Worm (Caenorhabditis elegans): ENCODE measurements around the gene F59B10.5.
A peak's percentile ranks its signal among the peaks of the same experiment; 100 is the strongest.
"Not testable (repeated sequence)": the region's sequence is repeated elsewhere in the genome, so short reads cannot be mapped to it uniquely, and the experiment has no call there.

F59B10.5 gene

ce11 chrII:10509746-10510145 lies 13.7 kb downstream of the F59B10.5 start, which contains the start of gene F59B10.2:
Gene F59B10.2, minus strand, starts transcription at chrII:10509846.
- TF ChIP-seq flt-1 (GFP tag; IDR thresholded peaks at IDR 0.05), result no peak
- TF ChIP-seq ref-1 (GFP tag; conservative IDR thresholded peaks at IDR 0.05), result no peak
- TF ChIP-seq cog-1 (tag; optimal IDR thresholded peaks at IDR 0.05), result no peak
- no peak for TF ChIP-seq ztf-29 (GFP tag; IDR thresholded peaks at IDR 0.05)
- TF ChIP-seq T22C8.4 (GFP tag; IDR thresholded peaks at IDR 0.05), result no peak
- no peak for TF ChIP-seq med-1 (GFP tag; optimal IDR thresholded peaks at IDR 0.05; ENCODE audit: insufficient read depth)
- no peak for TF ChIP-seq tab-1 (GFP tag; IDR thresholded peaks at IDR 0.05)
- no peak for TF ChIP-seq ztf-23 (GFP tag; IDR thresholded peaks at IDR 0.05)

ce11 chrII:10507906-10508305 lies 15.6 kb downstream of the F59B10.5 start:
- no peak for TF ChIP-seq T22C8.4 (GFP tag; IDR thresholded peaks at IDR 0.05)

ce11 chrII:10505949-10506348 lies 17.5 kb downstream of the F59B10.5 start:
- TF ChIP-seq tab-1 (GFP tag; IDR thresholded peaks at IDR 0.05) (no peak), klf-2 (GFP tag; conservative IDR thresholded peaks at IDR 0.05) (no peak)

ce11 chrII:10504729-10505128 lies 18.8 kb downstream of the F59B10.5 start:
- TF ChIP-seq cog-1 (tag; optimal IDR thresholded peaks at IDR 0.05) (no peak), flt-1 (GFP tag; IDR thresholded peaks at IDR 0.05) (no peak), tab-1 (GFP tag; IDR thresholded peaks at IDR 0.05) (no peak), T22C8.4 (GFP tag; IDR thresholded peaks at IDR 0.05) (no peak), klf-2 (GFP tag; conservative IDR thresholded peaks at IDR 0.05) (no peak), med-1 (GFP tag; optimal IDR thresholded peaks at IDR 0.05; ENCODE audit: insufficient read depth) (no peak), ref-1 (GFP tag; conservative IDR thresholded peaks at IDR 0.05) (no peak), ztf-29 (GFP tag; IDR thresholded peaks at IDR 0.05) (no peak), ztf-23 (GFP tag; IDR thresholded peaks at IDR 0.05) (no peak)

- TF ChIP-seq med-1 (GFP tag; optimal IDR thresholded peaks at IDR 0.05; ENCODE audit: insufficient read depth) (no peak), flt-1 (GFP tag; IDR thresholded peaks at IDR 0.05) (0 out of 2 replicates have a peak, but pooled peaks have one; percentile 6), T22C8.4 (GFP tag; IDR thresholded peaks at IDR 0.05) (no peak), klf-2 (GFP tag; conservative IDR thresholded peaks at IDR 0.05) (no peak), ref-1 (GFP tag; conservative IDR thresholded peaks at IDR 0.05) (no peak), tab-1 (GFP tag; IDR thresholded peaks at IDR 0.05) (0 out of 2 replicates have a peak, but pooled peaks have one; percentile 67), ztf-29 (GFP tag; IDR thresholded peaks at IDR 0.05) (no peak), ztf-23 (GFP tag; IDR thresholded peaks at IDR 0.05) (peak; percentile 56; the same call in 1 of the 2 replicates), cog-1 (tag; optimal IDR thresholded peaks at IDR 0.05) (peak; percentile 72)
Observed at ce11 chrII:10502491-10503063, 20.9 kb downstream of the F59B10.5 start, which contains the start of gene myrf-1. Gene myrf-1, minus strand, starts transcription at chrII:10502541.

- TF ChIP-seq ztf-29 (GFP tag; IDR thresholded peaks at IDR 0.05) (no peak), flt-1 (GFP tag; IDR thresholded peaks at IDR 0.05) (no peak), ref-1 (GFP tag; conservative IDR thresholded peaks at IDR 0.05) (no peak), T22C8.4 (GFP tag; IDR thresholded peaks at IDR 0.05) (no peak)
Observed at ce11 chrII:10501578-10501977, 21.9 kb downstream of the F59B10.5 start.

ce11 chrII:10500674-10501073 lies 22.8 kb downstream of the F59B10.5 start:
- TF ChIP-seq flt-1 (GFP tag; IDR thresholded peaks at IDR 0.05) (no peak), T22C8.4 (GFP tag; IDR thresholded peaks at IDR 0.05) (no peak), ztf-29 (GFP tag; IDR thresholded peaks at IDR 0.05) (no peak), ref-1 (GFP tag; conservative IDR thresholded peaks at IDR 0.05) (no peak), tab-1 (GFP tag; IDR thresholded peaks at IDR 0.05) (no peak), klf-2 (GFP tag; conservative IDR thresholded peaks at IDR 0.05) (no peak), med-1 (GFP tag; optimal IDR thresholded peaks at IDR 0.05; ENCODE audit: insufficient read depth) (no peak), cog-1 (tag; optimal IDR thresholded peaks at IDR 0.05) (no peak), ztf-23 (GFP tag; IDR thresholded peaks at IDR 0.05) (no peak)

ce11 chrII:10495912-10496311 lies 27.6 kb downstream of the F59B10.5 start, which contains the start of gene ZK666.12:
Gene ZK666.12, plus strand, starts transcription at chrII:10496212.
- no peak for TF ChIP-seq med-1 (GFP tag; optimal IDR thresholded peaks at IDR 0.05; ENCODE audit: insufficient read depth)
- no peak for TF ChIP-seq T22C8.4 (GFP tag; IDR thresholded peaks at IDR 0.05)
- no peak for TF ChIP-seq klf-2 (GFP tag; conservative IDR thresholded peaks at IDR 0.05)

- TF ChIP-seq med-1 (GFP tag; optimal IDR thresholded peaks at IDR 0.05; ENCODE audit: insufficient read depth) (no peak), T22C8.4 (GFP tag; IDR thresholded peaks at IDR 0.05) (no peak), tab-1 (GFP tag; IDR thresholded peaks at IDR 0.05) (no peak), ztf-23 (GFP tag; IDR thresholded peaks at IDR 0.05) (no peak), ref-1 (GFP tag; conservative IDR thresholded peaks at IDR 0.05) (no peak), flt-1 (GFP tag; IDR thresholded peaks at IDR 0.05) (no peak), cog-1 (tag; optimal IDR thresholded peaks at IDR 0.05) (no peak), ztf-29 (GFP tag; IDR thresholded peaks at IDR 0.05) (no peak), klf-2 (GFP tag; conservative IDR thresholded peaks at IDR 0.05) (no peak)
Observed at ce11 chrII:10494467-10494866, 29.0 kb downstream of the F59B10.5 start, which contains the start of gene ZK666.14. Gene ZK666.14, plus strand, starts transcription at chrII:10494767.

- not testable (repeated sequence) for TF ChIP-seq tab-1 (GFP tag; IDR thresholded peaks at IDR 0.05); klf-2 (GFP tag; conservative IDR thresholded peaks at IDR 0.05); ztf-23 (GFP tag; IDR thresholded peaks at IDR 0.05)
Observed at ce11 chrII:10493034-10493433, 30.4 kb downstream of the F59B10.5 start, which contains the start of gene ZK666.8. Gene ZK666.8, minus strand, starts transcription at chrII:10493134.

ce11 chrII:10490329-10490728 lies 33.2 kb downstream of the F59B10.5 start, which contains the start of gene clec-61:
Gene clec-61, minus strand, starts transcription at chrII:10490537.
- TF ChIP-seq ztf-23 (GFP tag; IDR thresholded peaks at IDR 0.05) (no peak), T22C8.4 (GFP tag; IDR thresholded peaks at IDR 0.05) (no peak), tab-1 (GFP tag; IDR thresholded peaks at IDR 0.05) (no peak), flt-1 (GFP tag; IDR thresholded peaks at IDR 0.05) (no peak), klf-2 (GFP tag; conservative IDR thresholded peaks at IDR 0.05) (no peak), med-1 (GFP tag; optimal IDR thresholded peaks at IDR 0.05; ENCODE audit: insufficient read depth) (no peak), ref-1 (GFP tag; conservative IDR thresholded peaks at IDR 0.05) (no peak), cog-1 (tag; optimal IDR thresholded peaks at IDR 0.05) (no peak), ztf-29 (GFP tag; IDR thresholded peaks at IDR 0.05) (no peak)

All from whole organism, midembryonic.